Fruit fly (Drosophila melanogaster): Measurements from ENCODE around the gene CG3081.

The CG3081 gene

DNA sequence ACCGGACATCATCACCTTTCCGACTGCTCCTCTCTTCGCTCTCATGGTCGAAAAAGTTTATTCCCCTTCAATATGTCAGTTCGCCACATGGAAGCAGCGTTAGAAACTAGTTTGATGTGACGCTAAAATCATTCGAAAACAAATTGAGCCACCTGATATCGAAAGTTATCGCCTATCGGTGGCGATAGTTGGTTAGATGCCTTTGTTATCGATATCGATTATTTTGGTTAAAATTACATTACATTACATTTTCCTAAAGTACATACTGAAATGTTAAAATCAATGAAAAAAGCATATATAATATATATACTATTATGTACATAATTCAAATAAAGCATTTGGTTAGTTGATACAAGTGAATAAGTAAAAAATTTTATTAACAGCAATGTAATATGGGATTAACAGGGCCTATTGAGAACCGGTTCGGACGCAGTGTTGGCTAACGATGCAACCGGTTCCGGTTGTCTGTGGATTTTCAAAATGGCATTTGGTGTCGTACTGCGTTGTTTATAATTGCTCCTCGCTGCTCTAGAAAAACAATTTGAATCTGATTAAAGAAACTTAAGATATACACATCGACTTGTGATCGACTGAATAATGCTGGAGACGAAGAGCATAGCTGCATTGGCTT is 7.8 kb downstream of the CG3081 start, which contains the start of the genes Alms1a and pon (continued):
- no peak for TF ChIP-seq HmgD (GFP tag; optimal IDR thresholded peaks at IDR 0.05)
- no peak for TF ChIP-seq CG17829 (tag; optimal IDR thresholded peaks at IDR 0.05)
- peak; percentile 97 for TF ChIP-seq nerfin-2 (GFP tag; IDR thresholded peaks at IDR 0.05; ENCODE audit: partially characterized antibody)
- TF ChIP-seq CG4820 (GFP tag; optimal IDR thresholded peaks at IDR 0.05), result no peak
- TF ChIP-seq Fer2 (tag; optimal IDR thresholded peaks at IDR 0.05), result no peak
- peak; percentile 88 for TF ChIP-seq CG13287 (GFP tag; IDR thresholded peaks at IDR 0.05; ENCODE audit: partially characterized antibody)
- TF ChIP-seq knrl (GFP tag; IDR thresholded peaks at IDR 0.05; ENCODE audit: partially characterized antibody), result peak; percentile 51; the same call in 1 of the 3 replicates
- peak; percentile 79 for TF ChIP-seq unc-4 (GFP tag; IDR thresholded peaks at IDR 0.05; ENCODE audit: partially characterized antibody)
- peak; percentile 37 for TF ChIP-seq CG14710 (tag; optimal IDR thresholded peaks at IDR 0.05)
- TF ChIP-seq Nf-YB (GFP tag; optimal IDR thresholded peaks at IDR 0.05), result no peak
- TF ChIP-seq CG17361 (GFP tag; IDR thresholded peaks at IDR 0.05), result no peak
- peak; percentile 90 for TF ChIP-seq ato (GFP tag; IDR thresholded peaks at IDR 0.05; ENCODE audit: partially characterized antibody)
- TF ChIP-seq MESR4 (GFP tag; optimal IDR thresholded peaks at IDR 0.05), result no peak
- TF ChIP-seq hbn (GFP tag; IDR thresholded peaks at IDR 0.05; ENCODE audit: partially characterized antibody), result peak; percentile 66
- peak; percentile 90 for TF ChIP-seq mld (GFP tag; IDR thresholded peaks at IDR 0.05; ENCODE audit: partially characterized antibody)
- peak; percentile 94 for TF ChIP-seq CG6791 (GFP tag; IDR thresholded peaks at IDR 0.05; ENCODE audit: partially characterized antibody)
- TF ChIP-seq stwl (tag; optimal IDR thresholded peaks at IDR 0.05), result peak; percentile 60
- TF ChIP-seq Ptx1 (GFP tag; IDR thresholded peaks at IDR 0.05), result no peak
- peak; percentile 94 for TF ChIP-seq hb (GFP tag; IDR thresholded peaks at IDR 0.05; ENCODE audit: partially characterized antibody)
- no peak for TF ChIP-seq Kr (GFP tag; optimal IDR thresholded peaks at IDR 0.05)
- TF ChIP-seq CG17568 (GFP tag; optimal IDR thresholded peaks at IDR 0.05), result no peak
- TF ChIP-seq Scr (GFP tag; IDR thresholded peaks at IDR 0.05; ENCODE audit: partially characterized antibody), result peak; percentile 84
- TF ChIP-seq CG15514 (GFP tag; optimal IDR thresholded peaks at IDR 0.05), result peak; percentile 94
- peak; percentile 88 for TF ChIP-seq vnd (GFP tag; IDR thresholded peaks at IDR 0.05; ENCODE audit: partially characterized antibody)
- TF ChIP-seq zen (tag; optimal IDR thresholded peaks at IDR 0.05), result no peak
- peak; percentile 95 for TF ChIP-seq CG34224 (GFP tag; IDR thresholded peaks at IDR 0.05; ENCODE audit: partially characterized antibody)
- peak; percentile 71; the same call in 2 of the 3 replicates for TF ChIP-seq Doc3 (GFP tag; IDR thresholded peaks at IDR 0.05; ENCODE audit: partially characterized antibody)
- peak; percentile 71 for TF ChIP-seq Dref (GFP tag; IDR thresholded peaks at IDR 0.05)
- no peak for TF ChIP-seq esg (GFP tag; conservative IDR thresholded peaks at IDR 0.05)
- TF ChIP-seq Bgb (GFP tag; IDR thresholded peaks at IDR 0.05; ENCODE audit: partially characterized antibody), result peak; percentile 83
- TF ChIP-seq slbo (GFP tag; IDR thresholded peaks at IDR 0.05), result no peak
- peak; percentile 83; the same call in 2 of the 3 replicates for TF ChIP-seq Opbp (GFP tag; IDR thresholded peaks at IDR 0.05; ENCODE audit: partially characterized antibody)
- TF ChIP-seq Taf1 (GFP tag; IDR thresholded peaks at IDR 0.05), result no peak
- TF ChIP-seq Nf-YC (tag; optimal IDR thresholded peaks at IDR 0.05), result peak; percentile 33
- TF ChIP-seq CG31365 (tag; optimal IDR thresholded peaks at IDR 0.05), result no peak
- TF ChIP-seq CG2129 (GFP tag; IDR thresholded peaks at IDR 0.05; ENCODE audit: partially characterized antibody), result peak; percentile 38; the same call in 1 of the 2 replicates
- no peak for TF ChIP-seq lilli (GFP tag; optimal IDR thresholded peaks at IDR 0.05)

DNA sequence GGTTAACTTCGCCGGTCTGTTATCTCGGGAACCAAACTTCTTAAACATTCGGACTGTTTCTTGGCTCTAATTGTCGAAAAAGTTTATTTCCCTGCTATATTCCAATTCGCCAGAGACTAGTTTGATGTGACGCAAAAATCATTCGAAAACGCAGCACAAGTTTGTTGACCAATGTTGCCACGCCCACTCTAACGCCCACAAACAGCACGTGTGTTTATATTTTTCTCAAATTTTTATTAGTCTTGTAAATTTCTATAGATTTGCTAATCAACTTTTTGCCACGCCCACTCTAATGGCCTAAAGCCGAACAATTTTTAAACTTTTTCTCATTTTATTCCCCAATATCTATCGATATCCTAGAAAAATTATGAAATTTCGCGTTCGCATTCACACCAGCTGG is 13.0 kb downstream of the CG3081 start, which contains the start of gene Alms1b:
TSS of gene Alms1b (minus strand) at position 101 of the 400 bp plus-strand sequence.
- TF ChIP-seq CG42726 (GFP tag; IDR thresholded peaks at IDR 0.05; ENCODE audit: partially characterized antibody), result no peak
- no peak for TF ChIP-seq jumu (GFP tag; optimal IDR thresholded peaks at IDR 0.05)
- no peak for TF ChIP-seq CG7963 (GFP tag; IDR thresholded peaks at IDR 0.05; ENCODE audit: partially characterized antibody)
- TF ChIP-seq CG17829 (tag; optimal IDR thresholded peaks at IDR 0.05), result no peak
- TF ChIP-seq CG2202 (tag; optimal IDR thresholded peaks at IDR 0.05), result no peak
- no peak for TF ChIP-seq Taf1 (GFP tag; IDR thresholded peaks at IDR 0.05)
- no peak for TF ChIP-seq CG1602 (GFP tag; optimal IDR thresholded peaks at IDR 0.05)
- no peak for TF ChIP-seq tap (tag; optimal IDR thresholded peaks at IDR 0.05)
- no peak for TF ChIP-seq CG4707 (GFP tag; optimal IDR thresholded peaks at IDR 0.05)
- no peak for TF ChIP-seq CG10462 (GFP tag; optimal IDR thresholded peaks at IDR 0.05)
- TF ChIP-seq CG15011 (GFP tag; optimal IDR thresholded peaks at IDR 0.05), result no peak
- no peak for TF ChIP-seq CG9609 (GFP tag; optimal IDR thresholded peaks at IDR 0.05)
- no peak for TF ChIP-seq br (optimal IDR thresholded peaks at IDR 0.05)
- no peak for TF ChIP-seq gce (GFP tag; IDR thresholded peaks at IDR 0.05)

Measured in whole organism, embryonic.